Worm (Caenorhabditis elegans) whole organism, L1 larva: ENCODE data around the gene piga-1.

Experiments used
- ceh-8 ChIP-seq: fragments of 200-800 bp; sonication (Bioruptor generic); optimal IDR thresholded peaks from 2 replicates; lab custom pipeline; 2018; ENCODE audit warnings: mild to moderate bottlenecking, missing genetic modification characterization, moderate library complexity, missing compliant biosample characterization
- ceh-90 ChIP-seq: sonication (generic microtip); optimal IDR thresholded peaks from 2 replicates; lab custom pipeline; 2016; ENCODE audit warnings: missing genetic modification characterization, missing compliant biosample characterization
- egl-27 ChIP-seq, 2 experiments: fragments of 150-350 bp in 1 of 2; sonication (generic microtip); optimal IDR thresholded peaks; 3 replicates each; lab custom pipeline; 2017 to 2018; ENCODE audit warnings: missing biosample characterization in 2 of 2, missing genetic modification characterization in 2 of 2, missing genetic modification reagents in 2 of 2
- ets-5 ChIP-seq: fragments of 200-800 bp; sonication (Bioruptor generic); IDR thresholded peaks from 2 replicates; pipeline ENCODE4 v1.3.6; 2022; ENCODE audit warnings: missing genetic modification characterization, missing compliant biosample characterization
- fkh-10 ChIP-seq: sonication (generic microtip); optimal IDR thresholded peaks from 2 replicates; lab custom pipeline; 2017; ENCODE audit warnings: missing biosample characterization, missing genetic modification reagents, missing genetic modification characterization
- lin-13 ChIP-seq: fragments of 150-350 bp; optimal IDR thresholded peaks from 2 replicates; lab custom pipeline; 2014; ENCODE audit warnings: missing biosample characterization, missing genetic modification reagents, missing genetic modification characterization
- mab-9 ChIP-seq: fragments of 200-800 bp; sonication (Bioruptor generic); IDR thresholded peaks from 2 replicates; pipeline ENCODE4 v1.3.6; 2022; ENCODE audit warnings: missing genetic modification reagents, missing genetic modification characterization, missing compliant biosample characterization
- mep-1 ChIP-seq: fragments of 150-350 bp; optimal IDR thresholded peaks from 2 replicates; lab custom pipeline; 2014; ENCODE audit warnings: missing biosample characterization, missing genetic modification characterization
- nhr-77 ChIP-seq: fragments of 150-350 bp; optimal IDR thresholded peaks from 2 replicates; lab custom pipeline; 2014; ENCODE audit warnings: missing biosample characterization, missing genetic modification characterization
- pqm-1 ChIP-seq: sonication (generic microtip); optimal IDR thresholded peaks from 3 replicates; lab custom pipeline; 2017; ENCODE audit warnings: missing biosample characterization, missing genetic modification characterization
- rnt-1 ChIP-seq: sonication (generic microtip); optimal IDR thresholded peaks from 2 replicates; lab custom pipeline; 2016; ENCODE audit warnings: mild to moderate bottlenecking, missing genetic modification characterization, moderate library complexity, missing compliant biosample characterization
- snu-23 ChIP-seq: sonication (generic microtip); optimal IDR thresholded peaks from 2 replicates; lab custom pipeline; 2016; ENCODE audit warnings: missing genetic modification characterization, missing compliant biosample characterization
- unc-62 ChIP-seq: fragments of 150-350 bp; optimal IDR thresholded peaks from 2 replicates; lab custom pipeline; 2014; ENCODE audit warnings: missing biosample characterization, missing genetic modification reagents, missing genetic modification characterization

DNA sequence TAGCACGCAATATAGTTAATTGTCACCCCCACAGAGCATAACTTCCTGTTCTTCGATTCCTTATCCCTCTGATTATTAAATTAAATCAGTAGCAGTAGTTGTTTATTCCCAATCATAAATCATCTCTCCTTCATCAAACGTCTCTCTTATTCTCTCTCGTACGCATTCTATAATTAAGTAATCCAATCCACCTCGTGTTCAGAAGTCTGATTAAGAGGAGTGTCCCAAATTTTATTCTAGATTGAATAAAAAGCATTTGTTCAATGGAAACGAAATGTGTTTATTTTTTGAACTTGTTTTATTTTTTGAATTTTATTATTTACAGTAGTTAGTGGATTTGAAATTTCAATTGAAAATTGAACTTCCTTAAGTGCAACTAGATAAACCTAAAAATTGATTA lies 50.2 kb downstream of the piga-1 start:
- no peak for TF ChIP-seq pqm-1 (tag; lab: Kevin White, UChicago)
- TF ChIP-seq unc-62 (GFP tag; lab: Kevin White, UChicago) = no peak
- TF ChIP-seq mab-9 (GFP tag; lab: Robert Waterston, UW) = no peak
- no peak for TF ChIP-seq lin-13 (GFP tag; lab: Kevin White, UChicago)
- TF ChIP-seq ets-5 = no peak
- no peak for TF ChIP-seq snu-23 (GFP tag; lab: Kevin White, UChicago)
- no peak for TF ChIP-seq rnt-1 (tag; lab: Kevin White, UChicago)
- peak; percentile 75 for TF ChIP-seq ceh-8 (GFP tag; lab: Kevin White, UChicago)
- no peak for TF ChIP-seq egl-27 (tag; optimal IDR thresholded peaks at IDR 0.05; lab: Kevin White, UChicago)
- no peak for TF ChIP-seq fkh-10 (GFP tag; lab: Kevin White, UChicago)
- TF ChIP-seq mep-1 = no peak
- TF ChIP-seq nhr-77 = no peak
- TF ChIP-seq ceh-90 (tag; lab: Kevin White, UChicago) = no peak
